Fruit fly (Drosophila melanogaster): ENCODE results near the gene CG9356.

The CG9356 gene

dm6 chr3R:9434543-9435407, 30.7 kb upstream of the CG9356 start (continued):
- TF ChIP-seq Ada2b (GFP tag; IDR thresholded peaks at IDR 0.05) (peak; percentile 92), tx (GFP tag; optimal IDR thresholded peaks at IDR 0.05) (peak; percentile 63), pros (GFP tag; optimal IDR thresholded peaks at IDR 0.05) (no peak), CG15269 (tag; optimal IDR thresholded peaks at IDR 0.05) (peak; percentile 92), trh (GFP tag; optimal IDR thresholded peaks at IDR 0.05) (peak; percentile 72), toy (GFP tag; IDR thresholded peaks at IDR 0.05) (0 out of 2 replicates have a peak, but pooled peaks have one; percentile 62), chif (GFP tag; optimal IDR thresholded peaks at IDR 0.05) (peak; percentile 78 to 80), CG1233 (GFP tag; optimal IDR thresholded peaks at IDR 0.05) (peak; percentile 82), crp (GFP tag; optimal IDR thresholded peaks at IDR 0.05) (peak in 1 of 2 experiments; percentile 33), vfl (GFP tag; optimal IDR thresholded peaks at IDR 0.05) (peak; percentile 63), dpn (GFP tag; optimal IDR thresholded peaks at IDR 0.05) (peak; percentile 83 to 85), MTF-1 (GFP tag; optimal IDR thresholded peaks at IDR 0.05; ENCODE audit: borderline replicate concordance) (peak; percentile 38), D19B (GFP tag; optimal IDR thresholded peaks at IDR 0.05) (peak; percentile 60), pita (GFP tag; optimal IDR thresholded peaks at IDR 0.05) (no peak), lola (GFP tag; optimal IDR thresholded peaks at IDR 0.05) (peak in 1 of 3 experiments; percentile 52), CG16815 (GFP tag; optimal IDR thresholded peaks at IDR 0.05) (peak; percentile 52), gsb-n (tag; optimal IDR thresholded peaks at IDR 0.05) (peak; percentile 75), CG10147 (GFP tag; optimal IDR thresholded peaks at IDR 0.05) (peak; percentile 82), CG10979 (tag; optimal IDR thresholded peaks at IDR 0.05) (peak; percentile 83), CG17612 (GFP tag; IDR thresholded peaks at IDR 0.05) (peak; percentile 57; the same call in 1 of the 2 replicates), CG16779 (GFP tag; IDR thresholded peaks at IDR 0.05) (peak; percentile 93), CG18764 (GFP tag; optimal IDR thresholded peaks at IDR 0.05) (peak; percentile 68), CG12769 (tag; optimal IDR thresholded peaks at IDR 0.05) (peak; percentile 56), Mes4 (GFP tag; optimal IDR thresholded peaks at IDR 0.05) (peak; percentile 40), CG3281 (GFP tag; optimal IDR thresholded peaks at IDR 0.05) (peak; percentile 87), pfk (GFP tag; optimal IDR thresholded peaks at IDR 0.05) (no peak), Optix (GFP tag; IDR thresholded peaks at IDR 0.05) (peak; percentile 58; the same call in 2 of the 3 replicates), Dip2 (GFP tag; IDR thresholded peaks at IDR 0.05) (no peak), CG15514 (GFP tag; optimal IDR thresholded peaks at IDR 0.05) (peak; percentile 80), CG12236 (GFP tag; optimal IDR thresholded peaks at IDR 0.05) (peak; percentile 68), CG11093 (GFP tag; IDR thresholded peaks at IDR 0.05) (peak; percentile 74; the same call in 2 of the 3 replicates), otp (GFP tag; IDR thresholded peaks at IDR 0.05) (peak; percentile 80), CG11398 (GFP tag; optimal IDR thresholded peaks at IDR 0.05) (peak; percentile 10), Atf6 (GFP tag; IDR thresholded peaks at IDR 0.05) (peak; percentile 91), Hmr (GFP tag; optimal IDR thresholded peaks at IDR 0.05) (peak; percentile 91), Bteb2 (GFP tag; optimal IDR thresholded peaks at IDR 0.05) (peak; percentile 84), CG15601 (tag; optimal IDR thresholded peaks at IDR 0.05) (peak; percentile 69), CG10431 (GFP tag; optimal IDR thresholded peaks at IDR 0.05) (peak; percentile 8), sima (GFP tag; optimal IDR thresholded peaks at IDR 0.05) (peak; percentile 75), CG14667 (GFP tag; IDR thresholded peaks at IDR 0.05) (peak; percentile 80), CG9932 (GFP tag; IDR thresholded peaks at IDR 0.05) (peak; percentile 79), CG15011 (GFP tag; optimal IDR thresholded peaks at IDR 0.05) (peak; percentile 72), CG13123 (GFP tag; optimal IDR thresholded peaks at IDR 0.05) (peak; percentile 53), nerfin-2 (GFP tag; IDR thresholded peaks at IDR 0.05; ENCODE audit: partially characterized antibody) (no peak), Awh (GFP tag; IDR thresholded peaks at IDR 0.05) (peak; percentile 85), C15 (GFP tag; IDR thresholded peaks at IDR 0.05) (peak; percentile 75; the same call in 2 of the 3 replicates), CG2120 (GFP tag; optimal IDR thresholded peaks at IDR 0.05) (peak; percentile 92), phol (tag; optimal IDR thresholded peaks at IDR 0.05) (peak; percentile 88)

All from whole organism, embryonic.